Worm (Caenorhabditis elegans) whole organism, late embryonic: Measurements from ENCODE around the gene toe-2.

Experiments
- C38D4.7 ChIP-seq: fragments of 200-800 bp; sonication (Bioruptor generic); optimal IDR thresholded peaks from 2 replicates; lab custom pipeline; 2018; ENCODE audit warnings: mild to moderate bottlenecking, missing genetic modification characterization, moderate library complexity, missing compliant biosample characterization
- F13H6.1 ChIP-seq: sonication (generic microtip); optimal IDR thresholded peaks from 2 replicates; lab custom pipeline; 2016; ENCODE audit warnings: missing genetic modification characterization, missing compliant biosample characterization
- K02D7.2 ChIP-seq: sonication (generic microtip); optimal IDR thresholded peaks from 2 replicates; lab custom pipeline; 2017; ENCODE audit warnings: mild to moderate bottlenecking, missing genetic modification characterization, missing compliant biosample characterization
- K09A11.1 ChIP-seq: sonication (generic microtip); optimal IDR thresholded peaks from 2 replicates; lab custom pipeline; 2017; ENCODE audit warnings: antibody characterized with exemption, mild to moderate bottlenecking, missing genetic modification characterization, missing compliant biosample characterization; ENCODE audit not compliant: insufficient read depth
- ceh-14 ChIP-seq: sonication (generic microtip); optimal IDR thresholded peaks from 2 replicates; lab custom pipeline; 2016; ENCODE audit warnings: missing genotype, missing genetic modification characterization, missing compliant biosample characterization
- ceh-18 ChIP-seq: sonication (generic microtip); optimal IDR thresholded peaks from 2 replicates; lab custom pipeline; 2016; ENCODE audit warnings: missing genetic modification characterization, missing compliant biosample characterization
- ceh-19 ChIP-seq: fragments of 200-800 bp; sonication (Bioruptor generic); optimal IDR thresholded peaks from 2 replicates; lab custom pipeline; 2018; ENCODE audit warnings: mild to moderate bottlenecking, missing genetic modification characterization, missing compliant biosample characterization
- ceh-24 ChIP-seq: sonication (generic microtip); optimal IDR thresholded peaks from 2 replicates; lab custom pipeline; 2016; ENCODE audit warnings: mild to moderate bottlenecking, missing genetic modification characterization, missing compliant biosample characterization
- ceh-30 ChIP-seq: fragments of 150-350 bp; optimal IDR thresholded peaks from 2 replicates; lab custom pipeline; 2014; ENCODE audit warnings: missing biosample characterization, missing genetic modification characterization
- ceh-31 ChIP-seq: sonication (generic microtip); optimal IDR thresholded peaks from 2 replicates; lab custom pipeline; 2016; ENCODE audit warnings: missing genetic modification characterization, missing compliant biosample characterization
- ceh-45 ChIP-seq: fragments of 200-800 bp; sonication (Bioruptor generic); IDR thresholded peaks from 2 replicates; pipeline ENCODE4 v1.3.6; 2022; ENCODE audit warnings: missing genetic modification reagents, missing genetic modification characterization, missing compliant biosample characterization
- ceh-48 ChIP-seq: sonication (generic microtip); optimal IDR thresholded peaks from 2 replicates; lab custom pipeline; 2016; ENCODE audit warnings: missing genetic modification characterization, inconsistent platforms, missing compliant biosample characterization
- ceh-6 ChIP-seq: fragments of 200-800 bp; sonication (Bioruptor generic); optimal IDR thresholded peaks from 2 replicates; lab custom pipeline; 2018; ENCODE audit warnings: mild to moderate bottlenecking, missing genetic modification characterization, missing compliant biosample characterization
- dve-1 ChIP-seq: sonication (generic microtip); optimal IDR thresholded peaks from 2 replicates; lab custom pipeline; 2017; ENCODE audit warnings: antibody characterized with exemption, mild to moderate bottlenecking, missing genetic modification characterization, missing compliant biosample characterization
- elt-2 ChIP-seq: sonication (generic microtip); optimal IDR thresholded peaks from 2 replicates; lab custom pipeline; 2016; ENCODE audit warnings: missing genetic modification reagents, missing genetic modification characterization, missing compliant biosample characterization
- ets-4 ChIP-seq: sonication (generic microtip); optimal IDR thresholded peaks from 2 replicates; lab custom pipeline; 2016; ENCODE audit warnings: missing genetic modification characterization, missing compliant biosample characterization
- hlh-13 ChIP-seq: fragments of 200-800 bp; sonication (Bioruptor generic); optimal IDR thresholded peaks from 2 replicates; lab custom pipeline; 2018; ENCODE audit warnings: mild to moderate bottlenecking, missing genetic modification characterization, missing compliant biosample characterization
- hlh-15 ChIP-seq: sonication (generic microtip); optimal IDR thresholded peaks from 2 replicates; lab custom pipeline; 2016; ENCODE audit warnings: missing genetic modification characterization, missing compliant biosample characterization
- hlh-6 ChIP-seq: sonication (generic microtip); optimal IDR thresholded peaks from 2 replicates; lab custom pipeline; 2016; ENCODE audit warnings: missing genotype, missing genetic modification characterization, missing compliant biosample characterization
- hlh-8 ChIP-seq: sonication (generic microtip); optimal IDR thresholded peaks from 2 replicates; lab custom pipeline; 2016; ENCODE audit warnings: missing genotype, missing genetic modification characterization, missing compliant biosample characterization
- lim-6 ChIP-seq: sonication (generic microtip); optimal IDR thresholded peaks from 2 replicates; lab custom pipeline; 2016; ENCODE audit warnings: missing genetic modification characterization, missing compliant biosample characterization
- madf-2 ChIP-seq: sonication (generic microtip); optimal IDR thresholded peaks from 2 replicates; lab custom pipeline; 2017; ENCODE audit warnings: missing genetic modification characterization, missing compliant biosample characterization
- mec-3 ChIP-seq: sonication (generic microtip); optimal IDR thresholded peaks from 2 replicates; lab custom pipeline; 2016; ENCODE audit warnings: borderline replicate concordance, missing genetic modification characterization, missing compliant biosample characterization
- nfya-1 ChIP-seq: sonication (generic microtip); optimal IDR thresholded peaks from 2 replicates; lab custom pipeline; 2017; ENCODE audit warnings: missing genetic modification characterization, mild to moderate bottlenecking, missing compliant biosample characterization, antibody characterized with exemption, moderate library complexity
- nhr-11 ChIP-seq: fragments of 150-350 bp; optimal IDR thresholded peaks from 2 replicates; lab custom pipeline; 2014; ENCODE audit warnings: missing biosample characterization, missing genetic modification characterization
- nhr-232 ChIP-seq: sonication (generic microtip); optimal IDR thresholded peaks from 2 replicates; lab custom pipeline; 2016; ENCODE audit warnings: missing genetic modification characterization, missing compliant biosample characterization
- odd-2 ChIP-seq: sonication (generic microtip); optimal IDR thresholded peaks from 2 replicates; lab custom pipeline; 2017; ENCODE audit warnings: antibody characterized with exemption, mild to moderate bottlenecking, missing genetic modification characterization, missing compliant biosample characterization
- pag-3 ChIP-seq: sonication (generic microtip); optimal IDR thresholded peaks from 2 replicates; lab custom pipeline; 2016; ENCODE audit warnings: missing compliant biosample characterization, missing genetic modification characterization, borderline replicate concordance
- pha-2 ChIP-seq: sonication (generic microtip); optimal IDR thresholded peaks from 2 replicates; lab custom pipeline; 2017; ENCODE audit warnings: mild to moderate bottlenecking, missing genetic modification characterization, missing compliant biosample characterization
- pqm-1 ChIP-seq: sonication (generic microtip); optimal IDR thresholded peaks from 2 replicates; lab custom pipeline; 2016; ENCODE audit warnings: missing genetic modification characterization, missing compliant biosample characterization
- sox-2 ChIP-seq: fragments of 200-800 bp; sonication (Bioruptor generic); IDR thresholded peaks from 2 replicates; pipeline ENCODE4 v1.3.6; 2022; ENCODE audit warnings: missing genetic modification reagents, missing genetic modification characterization, missing compliant biosample characterization
- syd-9 ChIP-seq: sonication (generic microtip); optimal IDR thresholded peaks from 2 replicates; lab custom pipeline; 2016; ENCODE audit warnings: mild to moderate bottlenecking, missing genetic modification characterization, moderate library complexity, missing compliant biosample characterization
- tbx-2 ChIP-seq: sonication (generic microtip); optimal IDR thresholded peaks from 2 replicates; lab custom pipeline; 2016; ENCODE audit warnings: missing genetic modification characterization, missing compliant biosample characterization
- tbx-7 ChIP-seq: sonication (generic microtip); optimal IDR thresholded peaks from 2 replicates; lab custom pipeline; 2016; ENCODE audit warnings: missing genotype, missing genetic modification characterization, missing compliant biosample characterization
- unc-55 ChIP-seq: sonication (generic microtip); optimal IDR thresholded peaks from 2 replicates; lab custom pipeline; 2017; ENCODE audit warnings: missing biosample characterization, missing genetic modification reagents, missing genetic modification characterization
- zip-5 ChIP-seq: sonication (generic microtip); optimal IDR thresholded peaks from 2 replicates; lab custom pipeline; 2016; ENCODE audit warnings: missing genetic modification characterization, missing compliant biosample characterization
- ztf-16 ChIP-seq: sonication (generic microtip); optimal IDR thresholded peaks from 2 replicates; lab custom pipeline; 2017; ENCODE audit warnings: missing genetic modification characterization, missing compliant biosample characterization

The toe-2 gene

ce11 chrII:6491817-6492452 lies 29.2 kb downstream of the toe-2 start, which contains the start of the genes T28D9.11 and T28D9.1 (continued):
- no peak for TF ChIP-seq ceh-30 (tag; lab: Kevin White, UChicago)
- no peak for TF ChIP-seq hlh-8 (tag; lab: Kevin White, UChicago)
- TF ChIP-seq lim-6 = no peak
- TF ChIP-seq nhr-11 (tag; lab: Kevin White, UChicago) = no peak
- TF ChIP-seq hlh-6 (tag; lab: Kevin White, UChicago) = peak; percentile 16
- peak; percentile 67 for TF ChIP-seq tbx-2 (tag; lab: Kevin White, UChicago)
- TF ChIP-seq tbx-7 (tag; lab: Kevin White, UChicago) = no peak
- no peak for TF ChIP-seq madf-2 (tag; lab: Kevin White, UChicago)
- TF ChIP-seq sox-2 (GFP tag; lab: Robert Waterston, UW) = 0 out of 2 replicates have a peak, but pooled peaks have one; percentile 10
- peak; percentile 80 for TF ChIP-seq ceh-31 (tag; lab: Kevin White, UChicago)
- no peak for TF ChIP-seq hlh-15 (tag; lab: Kevin White, UChicago)
- peak; percentile 31 for TF ChIP-seq ceh-6
- no peak for TF ChIP-seq mec-3 (tag; lab: Kevin White, UChicago)
- peak; percentile 71 for TF ChIP-seq ceh-19 (GFP tag; lab: Kevin White, UChicago)
- no peak for TF ChIP-seq K02D7.2 (tag; lab: Kevin White, UChicago)
- no peak for TF ChIP-seq pqm-1
- no peak for TF ChIP-seq ceh-24 (tag; lab: Kevin White, UChicago)
- TF ChIP-seq nfya-1 (tag; lab: Kevin White, UChicago) = peak; percentile 64
- TF ChIP-seq ets-4 (tag; lab: Kevin White, UChicago) = peak; percentile 27
- peak; percentile 75 for TF ChIP-seq ceh-14 (tag; lab: Kevin White, UChicago)
- TF ChIP-seq unc-55 (GFP tag; lab: Kevin White, UChicago) = peak; percentile 59
- no peak for TF ChIP-seq F13H6.1
- TF ChIP-seq C38D4.7 = peak; percentile 44
- TF ChIP-seq dve-1 = peak; percentile 5
- TF ChIP-seq odd-2 (tag; lab: Kevin White, UChicago) = no peak
- no peak for TF ChIP-seq pag-3 (tag; lab: Kevin White, UChicago)

- TF ChIP-seq zip-5 (tag; lab: Kevin White, UChicago) (no peak), elt-2 (no peak), ceh-18 (tag; lab: Kevin White, UChicago) (no peak), ceh-48 (tag; lab: Kevin White, UChicago) (no peak), tbx-2 (tag; lab: Kevin White, UChicago) (no peak), F13H6.1 (no peak), K09A11.1 (tag; lab: Kevin White, UChicago) (no peak), ceh-45 (GFP tag; lab: Robert Waterston, UW) (no peak), hlh-13 (GFP tag; lab: Kevin White, UChicago) (no peak), syd-9 (tag; lab: Kevin White, UChicago) (no peak), pha-2 (no peak)
Measured at ce11 chrII:6491187-6491586, 30.0 kb downstream of the toe-2 start.

- no peak for TF ChIP-seq nhr-232
- TF ChIP-seq tbx-2 (tag; lab: Kevin White, UChicago) = peak; percentile 8
- peak; percentile 79 for TF ChIP-seq nfya-1 (tag; lab: Kevin White, UChicago)
- no peak for TF ChIP-seq ztf-16 (tag; lab: Kevin White, UChicago)
- TF ChIP-seq, all 69 proteins: peak for 2
Measured at ce11 chrII:6489711-6490184, 31.4 kb downstream of the toe-2 start, which contains the start of the genes snr-3 and rsp-5. Gene snr-3 (minus strand): TSS chrII:6489761. Gene rsp-5 (plus strand): TSS chrII:6490165.
